Worm (Caenorhabditis elegans) whole organism, mixed stage, embryonic: ENCODE data around the gene mps-1.

Source experiments
- elt-1 ChIP-seq: sonication (generic microtip); optimal IDR thresholded peaks from 2 replicates; lab custom pipeline; 2017; ENCODE audit warnings: missing genetic modification characterization, mild to moderate bottlenecking, missing compliant biosample characterization, antibody characterized with exemption, moderate library complexity, borderline replicate concordance; ENCODE audit not compliant: insufficient read depth
- mab-5 ChIP-seq: fragments of 150-350 bp; optimal IDR thresholded peaks from 2 replicates; lab custom pipeline; 2014; ENCODE audit warnings: missing biosample characterization, missing genetic modification characterization
- sem-2 ChIP-seq: fragments of 200-800 bp; sonication (Bioruptor generic); optimal IDR thresholded peaks from 2 replicates; lab custom pipeline; 2018; ENCODE audit warnings: mild to moderate bottlenecking, missing genetic modification characterization, missing compliant biosample characterization

ce11 chrII:6294261-6294660, at the start of gene mps-1:
- TF ChIP-seq sem-2 (GFP tag; lab: Kevin White, UChicago) (no peak), mab-5 (tag; lab: Kevin White, UChicago) (no peak), elt-1 (no peak)
